Fruit fly (Drosophila melanogaster) whole organism, wandering third instar larva: ENCODE measurements around the gene Setd3.
A peak's percentile ranks its signal among the peaks of the same experiment; 100 is the strongest.

ENCODE experiments used
- Abd-B ChIP-seq: fragments of >200 bp; optimal IDR thresholded peaks from 2 replicates; lab custom pipeline; 2017; ENCODE audit warnings: missing biosample characterization, missing genetic modification characterization
- CG32264 ChIP-seq: fragments of 200-800 bp; sonication (Bioruptor generic); optimal IDR thresholded peaks from 2 replicates; lab custom pipeline; 2016; ENCODE audit warnings: missing biosample characterization, missing genetic modification characterization
- CG9705 ChIP-seq: fragments of 200-800 bp; sonication (Bioruptor generic); optimal IDR thresholded peaks from 2 replicates; lab custom pipeline; 2018; ENCODE audit warnings: missing biosample characterization, mild to moderate bottlenecking, missing genetic modification characterization
- CrebA ChIP-seq: fragments of 200-800 bp; sonication (Bioruptor generic); optimal IDR thresholded peaks from 2 replicates; lab custom pipeline; 2016; ENCODE audit warnings: missing biosample characterization, mild to moderate bottlenecking, missing genetic modification characterization, borderline replicate concordance
- Dfd ChIP-seq: fragments of >200 bp; optimal IDR thresholded peaks from 2 replicates; lab custom pipeline; 2017; ENCODE audit warnings: missing biosample characterization, missing genetic modification characterization
- Dif ChIP-seq: fragments of 200-275, 200-300 bp; sonication (Bioruptor generic); optimal IDR thresholded peaks from 2 replicates; lab custom pipeline; 2018; ENCODE audit warnings: missing biosample characterization, missing genetic modification characterization; ENCODE audit not compliant: partially characterized antibody
- GATAd ChIP-seq: sonication (Bioruptor generic); optimal IDR thresholded peaks from 2 replicates; lab custom pipeline; 2016; ENCODE audit warnings: missing biosample characterization, missing genetic modification characterization
- HLH106 ChIP-seq: fragments of 200-800 bp; optimal IDR thresholded peaks from 3 replicates; lab custom pipeline; 2019; ENCODE audit warnings: missing biosample characterization, mild to moderate bottlenecking, missing genetic modification characterization, moderate library complexity
- Hnf4 ChIP-seq: fragments of 200-800 bp; sonication (Bioruptor generic); optimal IDR thresholded peaks from 2 replicates; lab custom pipeline; 2016; ENCODE audit warnings: missing biosample characterization, mild to moderate bottlenecking, missing genetic modification characterization
- Hr78 ChIP-seq: fragments of >200 bp; optimal IDR thresholded peaks from 2 replicates; lab custom pipeline; 2017; ENCODE audit warnings: missing biosample characterization, missing genetic modification characterization
- Hr83 ChIP-seq: fragments of 200-300 bp; sonication (Bioruptor generic); optimal IDR thresholded peaks from 2 replicates; lab custom pipeline; 2016; ENCODE audit warnings: missing biosample characterization, mild to moderate bottlenecking, missing genetic modification characterization, moderate library complexity; ENCODE audit not compliant: poor library complexity, severe bottlenecking
- Jra ChIP-seq: sonication (Bioruptor generic); optimal IDR thresholded peaks from 2 replicates; lab custom pipeline; 2016; ENCODE audit warnings: missing biosample characterization, missing genetic modification characterization
- Mio ChIP-seq: sonication (Bioruptor generic); optimal IDR thresholded peaks from 2 replicates; lab custom pipeline; 2016; ENCODE audit warnings: missing biosample characterization, missing genetic modification characterization
- Myc ChIP-seq: fragments of >200 bp; optimal IDR thresholded peaks from 2 replicates; lab custom pipeline; 2017
- N ChIP-seq: fragments of >200 bp; optimal IDR thresholded peaks from 2 replicates; lab custom pipeline; 2018; ENCODE audit warnings: missing biosample characterization, missing external identifiers, missing genetic modification characterization
- OdsH ChIP-seq: fragments of 200-800 bp; sonication (Bioruptor generic); optimal IDR thresholded peaks from 2 replicates; lab custom pipeline; 2016; ENCODE audit warnings: missing biosample characterization, mild to moderate bottlenecking, missing genetic modification characterization
- Rel ChIP-seq, 2 experiments: fragments of 200-800 bp; sonication (Bioruptor generic) in 1 of 2; optimal IDR thresholded peaks; 2 replicates in 1 of 2; 3 replicates in 1 of 2; lab custom pipeline; 2016 to 2019; ENCODE audit warnings: mild to moderate bottlenecking in 2 of 2, missing biosample characterization in 2 of 2, missing genetic modification characterization in 2 of 2, moderate library complexity in 1 of 2
- Sp1 ChIP-seq: fragments of 200-800 bp; sonication (Bioruptor generic); optimal IDR thresholded peaks from 3 replicates; lab custom pipeline; 2019; ENCODE audit warnings: missing biosample characterization, mild to moderate bottlenecking, missing genetic modification characterization, moderate library complexity
- Vsx2 ChIP-seq: fragments of 200-300, 225-300 bp; sonication (Bioruptor generic); optimal IDR thresholded peaks from 2 replicates; lab custom pipeline; 2018; ENCODE audit warnings: missing biosample characterization, missing genetic modification characterization; ENCODE audit not compliant: partially characterized antibody
- br ChIP-seq: fragments of 200-800 bp; sonication (Bioruptor generic); optimal IDR thresholded peaks from 2 replicates; lab custom pipeline; 2016; ENCODE audit warnings: missing biosample characterization, missing genetic modification characterization
- brk ChIP-seq: fragments of 200-800 bp; sonication (Bioruptor generic); optimal IDR thresholded peaks from 2 replicates; lab custom pipeline; 2016; ENCODE audit warnings: missing biosample characterization, mild to moderate bottlenecking, missing genetic modification characterization
- dl ChIP-seq, 2 experiments: fragments of 175-275, 200-275 bp in 1 of 2; fragments of 200-275 bp in 1 of 2; sonication (Bioruptor generic); optimal IDR thresholded peaks; lab custom pipeline; 2018; ENCODE audit warnings: mild to moderate bottlenecking in 2 of 2, missing biosample characterization in 2 of 2, missing genetic modification characterization in 2 of 2, moderate library complexity in 2 of 2; ENCODE audit not compliant: partially characterized antibody in 2 of 2, insufficient read depth in 1 of 2
- dmrt93B ChIP-seq: fragments of 200-800 bp; sonication (Bioruptor generic); optimal IDR thresholded peaks from 2 replicates; lab custom pipeline; 2018; ENCODE audit warnings: missing biosample characterization, mild to moderate bottlenecking, missing genetic modification characterization
- dsf ChIP-seq: sonication (Bioruptor generic); optimal IDR thresholded peaks from 2 replicates; lab custom pipeline; 2016; ENCODE audit warnings: missing biosample characterization, missing genetic modification characterization, borderline replicate concordance
- ey ChIP-seq: fragments of 200-800 bp; sonication (Bioruptor generic); optimal IDR thresholded peaks from 2 replicates; lab custom pipeline; 2016; ENCODE audit warnings: missing biosample characterization, missing genetic modification characterization
- foxo ChIP-seq, 2 experiments: fragments of 200-800 bp; sonication (Bioruptor generic); optimal IDR thresholded peaks; 2 replicates in 1 of 2; 3 replicates in 1 of 2; lab custom pipeline; 2016 to 2017; ENCODE audit warnings: missing biosample characterization in 2 of 2, missing genetic modification characterization in 2 of 2
- fru ChIP-seq: fragments of 200-800 bp; sonication (Bioruptor generic); optimal IDR thresholded peaks from 3 replicates; lab custom pipeline; 2016; ENCODE audit warnings: missing biosample characterization, mild to moderate bottlenecking, missing genetic modification characterization
- h ChIP-seq: fragments of 200-800 bp; sonication (Bioruptor generic); optimal IDR thresholded peaks from 3 replicates; lab custom pipeline; 2016; ENCODE audit warnings: missing biosample characterization, mild to moderate bottlenecking, missing genetic modification characterization
- jim ChIP-seq: fragments of 175-275, 200-325 bp; sonication (Bioruptor generic); optimal IDR thresholded peaks from 2 replicates; lab custom pipeline; 2016; ENCODE audit warnings: missing biosample characterization, mild to moderate bottlenecking, missing genetic modification characterization
- lola ChIP-seq: fragments of >200 bp; optimal IDR thresholded peaks from 2 replicates; lab custom pipeline; 2017; ENCODE audit warnings: missing biosample characterization, missing genetic modification characterization
- pan ChIP-seq: fragments of >200 bp; optimal IDR thresholded peaks from 2 replicates; lab custom pipeline; 2017
- psq ChIP-seq: fragments of 200-800 bp; sonication (Bioruptor generic); optimal IDR thresholded peaks from 3 replicates; lab custom pipeline; 2017; ENCODE audit warnings: missing biosample characterization, mild to moderate bottlenecking, missing genetic modification characterization, moderate library complexity
- rgr ChIP-seq: fragments of 200-800 bp; sonication (Bioruptor generic); optimal IDR thresholded peaks from 3 replicates; lab custom pipeline; 2016; ENCODE audit warnings: missing biosample characterization, mild to moderate bottlenecking, missing genetic modification characterization
- sage ChIP-seq: fragments of 200-800 bp; sonication (Bioruptor generic); optimal IDR thresholded peaks from 2 replicates; lab custom pipeline; 2016; ENCODE audit warnings: missing biosample characterization, mild to moderate bottlenecking, missing genetic modification characterization
- sv ChIP-seq: fragments of 200-800 bp; sonication (Bioruptor generic); optimal IDR thresholded peaks from 3 replicates; lab custom pipeline; 2016; ENCODE audit warnings: missing biosample characterization, missing genetic modification characterization
- tai ChIP-seq: sonication (Bioruptor generic); optimal IDR thresholded peaks from 2 replicates; lab custom pipeline; 2016; ENCODE audit warnings: missing biosample characterization, missing genetic modification characterization
- usp ChIP-seq: fragments of >200 bp; optimal IDR thresholded peaks from 2 replicates; lab custom pipeline; 2017; ENCODE audit warnings: missing biosample characterization, missing genetic modification characterization
- woc ChIP-seq: sonication (Bioruptor generic); optimal IDR thresholded peaks from 2 replicates; lab custom pipeline; 2016; ENCODE audit warnings: missing biosample characterization, mild to moderate bottlenecking, missing genetic modification characterization

Gene Setd3

dm6 chrX:7013320-7014214, 45.0 kb upstream of the Setd3 start, which contains the start of the genes CG3032 and CG4593 (continued):
- TF ChIP-seq Hr78 (GFP tag; lab: Kevin White, UChicago) (no peak), CG32264 (GFP tag; lab: Kevin White, UChicago) (peak; percentile 59)

dm6 chrX:7011063-7011743, 42.7 kb upstream of the Setd3 start, which contains the start of the genes cm, sloth1 and sloth2:
Gene cm, minus strand, starts transcription at chrX:7011145.
Gene sloth1, plus strand, starts transcription at chrX:7011357.
Gene sloth2, plus strand, starts transcription at chrX:7011357.
- TF ChIP-seq brk (GFP tag; lab: Kevin White, UChicago) (peak; percentile 76), Sp1 (GFP tag; lab: Kevin White, UChicago) (peak; percentile 86), pan (lab: Kevin White, UChicago) (no peak), foxo (GFP tag; optimal IDR thresholded peaks at IDR 0.05; lab: Kevin White, UChicago) (peak; percentile 54 to 91), HLH106 (tag; lab: Kevin White, UChicago) (peak; percentile 88), woc (peak; percentile 91), ey (GFP tag; lab: Kevin White, UChicago) (peak; percentile 84), Myc (lab: Kevin White, UChicago) (no peak), usp (no peak), Rel (GFP tag; optimal IDR thresholded peaks at IDR 0.05; lab: Kevin White, UChicago) (no peak), Rel (tag; optimal IDR thresholded peaks at IDR 0.05; lab: Kevin White, UChicago) (peak; percentile 80), dmrt93B (GFP tag; lab: Kevin White, UChicago) (peak; percentile 65), br (GFP tag; lab: Kevin White, UChicago) (peak; percentile 91), Dif (GFP tag; lab: Kevin White, UChicago) (no peak), jim (GFP tag; lab: Kevin White, UChicago) (no peak), Jra (GFP tag; lab: Kevin White, UChicago) (peak; percentile 95), CG9705 (peak; percentile 77), Abd-B (GFP tag; lab: Kevin White, UChicago) (no peak), Hr78 (GFP tag; lab: Kevin White, UChicago) (no peak), Hnf4 (peak; percentile 95), tai (peak; percentile 91), Vsx2 (GFP tag; lab: Kevin White, UChicago) (no peak), Mio (GFP tag; lab: Kevin White, UChicago) (peak; percentile 4), h (GFP tag; lab: Kevin White, UChicago) (peak; percentile 89), OdsH (GFP tag; lab: Kevin White, UChicago) (peak; percentile 86), dl (GFP tag; optimal IDR thresholded peaks at IDR 0.05; lab: Kevin White, UChicago; ENCODE audit: insufficient read depth in 1 of 2, partially characterized antibody in 2 of 2) (no peak), Hr83 (GFP tag; lab: Kevin White, UChicago) (peak; percentile 77), sv (peak; percentile 80), lola (GFP tag; lab: Kevin White, UChicago) (no peak), CG32264 (GFP tag; lab: Kevin White, UChicago) (peak; percentile 66), psq (GFP tag; lab: Kevin White, UChicago) (peak; percentile 82), sage (peak; percentile 65), GATAd (GFP tag; lab: Kevin White, UChicago) (peak; percentile 85), N (GFP tag; lab: Kevin White, UChicago) (no peak), fru (peak; percentile 86), Dfd (GFP tag; lab: Kevin White, UChicago) (no peak), rgr (peak; percentile 92), dsf (peak; percentile 83), CrebA (no peak)
